Fruit fly (Drosophila melanogaster): Measurements from ENCODE around the gene Sfp36F.
A peak's percentile ranks its signal among the peaks of the same experiment; 100 is the strongest.

The Sfp36F gene

dm6 chr2L:18291362-18291761 lies 960 bp upstream of the Sfp36F start, which contains the start of gene CG43362:
Gene CG43362, minus strand, starts transcription at chr2L:18291462.
- TF ChIP-seq Atf6 (GFP tag; IDR thresholded peaks at IDR 0.05) (no peak), Adf1 (GFP tag; IDR thresholded peaks at IDR 0.05) (no peak), Meics (GFP tag; optimal IDR thresholded peaks at IDR 0.05) (no peak), CG2889 (GFP tag; IDR thresholded peaks at IDR 0.05) (no peak), CG12236 (GFP tag; optimal IDR thresholded peaks at IDR 0.05) (no peak)

dm6 chr2L:18294421-18294890 lies 2.1 kb downstream of the Sfp36F start, which contains the start of gene CG5790:
Gene CG5790, plus strand, starts transcription at chr2L:18294840.
- TF ChIP-seq CG31365 (tag; optimal IDR thresholded peaks at IDR 0.05) (no peak), CG11247 (GFP tag; IDR thresholded peaks at IDR 0.05) (no peak), CG7839 (tag; optimal IDR thresholded peaks at IDR 0.05) (no peak), CTCF (GFP tag; optimal IDR thresholded peaks at IDR 0.05) (peak; percentile 81), Dad (GFP tag; optimal IDR thresholded peaks at IDR 0.05) (no peak), BEAF-32 (GFP tag; optimal IDR thresholded peaks at IDR 0.05) (no peak), amos (GFP tag; IDR thresholded peaks at IDR 0.05; ENCODE audit: partially characterized antibody) (no peak), Ets65A (GFP tag) (peak; percentile 55)

DNA sequence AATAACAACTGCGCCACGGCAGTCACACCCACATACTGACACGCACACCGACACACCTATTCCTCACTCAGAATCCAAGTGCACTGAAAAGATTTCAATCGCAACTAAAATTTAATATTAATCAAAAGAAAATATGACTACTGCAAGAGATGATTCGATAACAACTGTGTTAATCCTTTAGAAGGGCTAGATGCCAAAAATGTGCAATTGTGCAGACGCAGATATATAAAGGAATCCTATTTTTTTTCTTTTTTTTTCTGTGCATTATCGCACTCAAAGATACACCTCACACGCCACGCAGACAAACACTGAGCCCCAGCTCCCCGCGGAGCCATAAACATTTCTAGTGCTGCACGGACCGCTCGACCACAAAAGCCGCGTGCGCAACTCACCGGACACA lies 6.2 kb downstream of the Sfp36F start:
- TF ChIP-seq sens (GFP tag) (peak; percentile 38), lola (GFP tag; optimal IDR thresholded peaks at IDR 0.05) (peak in 1 of 3 experiments; percentile 34), CG17802 (tag; optimal IDR thresholded peaks at IDR 0.05) (peak; percentile 10), row (GFP tag; IDR thresholded peaks at IDR 0.05) (0 out of 3 replicates have a peak, but pooled peaks have one; percentile 27), CG10267 (tag; optimal IDR thresholded peaks at IDR 0.05) (peak; percentile 36), CG13775 (GFP tag; optimal IDR thresholded peaks at IDR 0.05) (no peak), Hr39 (optimal IDR thresholded peaks at IDR 0.05) (no peak), trem (tag; optimal IDR thresholded peaks at IDR 0.05) (peak; percentile 2), Fer2 (tag; optimal IDR thresholded peaks at IDR 0.05) (no peak), CG7839 (tag; optimal IDR thresholded peaks at IDR 0.05) (peak; percentile 14), Hr3 (GFP tag; optimal IDR thresholded peaks at IDR 0.05) (peak; percentile 12), CG4404 (GFP tag; IDR thresholded peaks at IDR 0.05) (peak; percentile 20; the same call in 1 of the 2 replicates), D (optimal IDR thresholded peaks at IDR 0.05) (no peak), D (GFP tag; optimal IDR thresholded peaks at IDR 0.05) (peak; percentile 17), Gug (GFP tag; IDR thresholded peaks at IDR 0.05) (0 out of 4 replicates have a peak, but pooled peaks have one; percentile 5), Ets65A (GFP tag) (peak; percentile 94), CG11560 (tag; IDR thresholded peaks at IDR 0.05) (no peak), pum (GFP tag; optimal IDR thresholded peaks at IDR 0.05) (peak; percentile 8), tna (GFP tag; IDR thresholded peaks at IDR 0.05; ENCODE audit: partially characterized antibody) (no peak), Med (GFP tag) (peak; percentile 54), CG10959 (GFP tag; IDR thresholded peaks at IDR 0.05) (0 out of 2 replicates have a peak, but pooled peaks have one; percentile 47), CG12391 (tag; optimal IDR thresholded peaks at IDR 0.05) (peak; percentile 9), CG9215 (GFP tag; IDR thresholded peaks at IDR 0.05) (no peak), Xrp1 (GFP tag; IDR thresholded peaks at IDR 0.05) (peak; percentile 45; the same call in 1 of the 2 replicates), ap (GFP tag; IDR thresholded peaks at IDR 0.05) (no peak), CG17328 (GFP tag; IDR thresholded peaks at IDR 0.05) (0 out of 2 replicates have a peak, but pooled peaks have one; percentile 12), Chrac-16 (GFP tag; optimal IDR thresholded peaks at IDR 0.05) (peak; percentile 2), Hsf (GFP tag; optimal IDR thresholded peaks at IDR 0.05) (peak; percentile 2), Antp (GFP tag; optimal IDR thresholded peaks at IDR 0.05) (peak; percentile 7), hb (GFP tag; IDR thresholded peaks at IDR 0.05; ENCODE audit: partially characterized antibody) (0 out of 3 replicates have a peak, but pooled peaks have one; percentile 28), gem (tag; optimal IDR thresholded peaks at IDR 0.05) (peak; percentile 46), Ssrp (tag; optimal IDR thresholded peaks at IDR 0.05) (no peak), CG34422 (GFP tag; IDR thresholded peaks at IDR 0.05) (no peak), ssp (GFP tag; IDR thresholded peaks at IDR 0.05) (0 out of 2 replicates have a peak, but pooled peaks have one; percentile 5), CG12942 (GFP tag; optimal IDR thresholded peaks at IDR 0.05) (no peak), dmrt11E (tag; optimal IDR thresholded peaks at IDR 0.05) (peak; percentile 60), CG17829 (tag; optimal IDR thresholded peaks at IDR 0.05) (peak; percentile 15)
